Worm (Caenorhabditis elegans): ENCODE results near the gene col-83.

DNA sequence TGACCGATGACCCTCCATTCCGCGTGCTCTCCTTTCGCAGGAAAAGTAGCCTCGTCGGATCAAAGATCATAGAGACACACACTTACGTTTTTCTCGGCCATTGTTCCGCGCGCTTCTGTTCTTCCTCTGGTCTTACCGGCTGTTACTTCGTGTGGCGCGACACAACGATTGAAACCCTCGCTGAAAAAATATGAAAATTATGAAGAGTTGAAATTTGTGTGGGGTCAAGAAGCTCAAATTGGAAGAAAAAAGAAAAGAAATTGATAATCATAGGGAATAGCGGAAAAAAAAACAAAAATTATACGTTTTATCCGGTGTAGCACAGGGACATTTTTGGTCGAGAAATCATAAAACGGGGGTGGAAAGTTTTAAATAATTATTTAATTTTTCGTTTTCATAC lies 4.7 kb downstream of the col-83 start, which contains the start of gene cey-1:
- no peak for TF ChIP-seq nhr-28 (tag; optimal IDR thresholded peaks at IDR 0.05)
- no peak for TF ChIP-seq snpc-4 (tag; optimal IDR thresholded peaks at IDR 0.05)
- TF ChIP-seq ceh-83 (GFP tag; optimal IDR thresholded peaks at IDR 0.05) = no peak
- TF ChIP-seq unc-62 (GFP tag; optimal IDR thresholded peaks at IDR 0.05) = no peak
- no peak for TF ChIP-seq nhr-12 (tag; optimal IDR thresholded peaks at IDR 0.05)
- no peak for TF ChIP-seq unc-39 (tag; optimal IDR thresholded peaks at IDR 0.05)
- TF ChIP-seq M03D4.4 (tag; optimal IDR thresholded peaks at IDR 0.05) = no peak
- no peak for TF ChIP-seq elt-3 (tag; optimal IDR thresholded peaks at IDR 0.05)
- no peak for TF ChIP-seq nhr-237 (tag; optimal IDR thresholded peaks at IDR 0.05)
- TF ChIP-seq pha-4 (tag; optimal IDR thresholded peaks at IDR 0.05) = no peak
- TF ChIP-seq nhr-76 (tag; optimal IDR thresholded peaks at IDR 0.05) = no peak

Data from whole organism, mixed stage, embryonic.